Worm (Caenorhabditis elegans): ENCODE data around the gene T28C6.8.

ce11 chrIV:8817639-8818038, 12.9 kb downstream of the T28C6.8 start, which contains the start of gene T28C6.10:
- TF ChIP-seq pes-1 (GFP tag; IDR thresholded peaks at IDR 0.05) (no peak), ceh-13 (GFP tag; optimal IDR thresholded peaks at IDR 0.05) (no peak)
